Worm (Caenorhabditis elegans) whole organism, L1 larva: ENCODE measurements around the gene thk-1.

Experiments
- C04F5.9 ChIP-seq: sonication (generic microtip); optimal IDR thresholded peaks from 2 replicates; lab custom pipeline; 2016; ENCODE audit warnings: missing genetic modification characterization, missing compliant biosample characterization
- F16B12.6 ChIP-seq: fragments of 150-350 bp; optimal IDR thresholded peaks from 2 replicates; lab custom pipeline; 2014; ENCODE audit warnings: missing biosample characterization, missing genetic modification characterization
- Y116A8C.19 ChIP-seq: sonication (generic microtip); optimal IDR thresholded peaks from 2 replicates; lab custom pipeline; 2016; ENCODE audit warnings: missing compliant biosample characterization, missing genetic modification characterization, borderline replicate concordance
- aly-2 ChIP-seq: fragments of 150-350 bp; optimal IDR thresholded peaks from 2 replicates; lab custom pipeline; 2014; ENCODE audit warnings: missing biosample characterization, missing genetic modification characterization
- blmp-1 ChIP-seq: fragments of 150-350 bp; optimal IDR thresholded peaks from 2 replicates; lab custom pipeline; 2014; ENCODE audit warnings: missing biosample characterization, missing genetic modification characterization
- ceh-63 ChIP-seq: fragments of 200-800 bp; sonication (Bioruptor generic); optimal IDR thresholded peaks from 2 replicates; lab custom pipeline; 2018; ENCODE audit warnings: mild to moderate bottlenecking, missing genetic modification characterization, missing compliant biosample characterization
- ceh-88 ChIP-seq: fragments of 200-800 bp; sonication (Bioruptor generic); IDR thresholded peaks from 2 replicates; pipeline ENCODE4 v1.3.6; 2022; ENCODE audit warnings: missing genetic modification characterization, missing compliant biosample characterization
- ceh-90 ChIP-seq: sonication (generic microtip); optimal IDR thresholded peaks from 2 replicates; lab custom pipeline; 2016; ENCODE audit warnings: missing genetic modification characterization, missing compliant biosample characterization
- ces-1 ChIP-seq: fragments of 150-350 bp; optimal IDR thresholded peaks from 2 replicates; lab custom pipeline; 2014; ENCODE audit warnings: missing biosample characterization, missing genetic modification reagents, missing genetic modification characterization
- dpl-1 ChIP-seq, 3 experiments: fragments of 150-350 bp in 2 of 3; sonication (generic microtip) in 1 of 3; optimal IDR thresholded peaks; 2 replicates each; lab custom pipeline; 2014 to 2017; ENCODE audit warnings: missing biosample characterization in 3 of 3, missing genetic modification characterization in 3 of 3, missing genetic modification reagents in 3 of 3
- efl-1 ChIP-seq, 4 experiments: fragments of 150-350 bp; optimal IDR thresholded peaks in 3 of 4; peaks in 1 of 4; 1 replicate in 1 of 4; 2 replicates in 3 of 4; lab custom pipeline; 2014; ENCODE audit warnings: missing biosample characterization in 2 of 4, missing genetic modification characterization in 2 of 4, missing genetic modification reagents in 2 of 4
- elt-2 ChIP-seq: sonication (generic microtip); optimal IDR thresholded peaks from 2 replicates; lab custom pipeline; 2016; ENCODE audit warnings: missing genetic modification characterization, mild to moderate bottlenecking, inconsistent platforms, missing compliant biosample characterization, missing genetic modification reagents
- elt-3 ChIP-seq, 6 experiments: fragments of 150-350 bp in 1 of 6; sonication (generic microtip); optimal IDR thresholded peaks; 2 replicates each; lab custom pipeline; 2017 to 2018; ENCODE audit warnings: missing biosample characterization in 6 of 6, missing genetic modification characterization in 6 of 6, inconsistent platforms in 1 of 6
- ets-5 ChIP-seq: fragments of 200-800 bp; sonication (Bioruptor generic); IDR thresholded peaks from 2 replicates; pipeline ENCODE4 v1.3.6; 2022; ENCODE audit warnings: missing genetic modification characterization, missing compliant biosample characterization
- fkh-10 ChIP-seq: sonication (generic microtip); optimal IDR thresholded peaks from 2 replicates; lab custom pipeline; 2017; ENCODE audit warnings: missing biosample characterization, missing genetic modification reagents, missing genetic modification characterization
- fkh-4 ChIP-seq: sonication (generic microtip); optimal IDR thresholded peaks from 2 replicates; lab custom pipeline; 2016; ENCODE audit warnings: missing compliant biosample characterization, missing genetic modification characterization, borderline replicate concordance
- fkh-8 ChIP-seq: sonication (generic microtip); optimal IDR thresholded peaks from 2 replicates; lab custom pipeline; 2016; ENCODE audit warnings: mild to moderate bottlenecking, missing genetic modification characterization, missing compliant biosample characterization
- fos-1 ChIP-seq: fragments of 150-350 bp; optimal IDR thresholded peaks from 2 replicates; lab custom pipeline; 2014; ENCODE audit warnings: missing biosample characterization, missing genetic modification characterization
- hlh-4 ChIP-seq: sonication (generic microtip); optimal IDR thresholded peaks from 2 replicates; lab custom pipeline; 2016; ENCODE audit warnings: mild to moderate bottlenecking, missing genetic modification characterization, missing compliant biosample characterization
- hpl-2 ChIP-seq: fragments of 150-350 bp; optimal IDR thresholded peaks from 2 replicates; lab custom pipeline; 2014; ENCODE audit warnings: missing biosample characterization, missing genetic modification reagents, missing genetic modification characterization
- irx-1 ChIP-seq: sonication (generic microtip); optimal IDR thresholded peaks from 2 replicates; lab custom pipeline; 2016; ENCODE audit warnings: missing genetic modification characterization, missing compliant biosample characterization
- isw-1 ChIP-seq: fragments of 200-800 bp; sonication (Bioruptor generic); IDR thresholded peaks from 2 replicates; pipeline ENCODE4 v1.3.6; 2022; ENCODE audit warnings: missing genetic modification characterization, missing compliant biosample characterization
- jun-1 ChIP-seq: fragments of 150-350 bp; optimal IDR thresholded peaks from 2 replicates; lab custom pipeline; 2014; ENCODE audit warnings: missing biosample characterization, missing genetic modification reagents, missing genetic modification characterization
- mab-9 ChIP-seq: fragments of 200-800 bp; sonication (Bioruptor generic); IDR thresholded peaks from 2 replicates; pipeline ENCODE4 v1.3.6; 2022; ENCODE audit warnings: missing genetic modification reagents, missing genetic modification characterization, missing compliant biosample characterization
- mdl-1 ChIP-seq, 2 experiments: fragments of 150-350 bp; optimal IDR thresholded peaks; 2 replicates each; lab custom pipeline; 2014 to 2017; ENCODE audit warnings: missing biosample characterization in 2 of 2, missing genetic modification characterization in 2 of 2, inconsistent platforms in 1 of 2
- mef-2 ChIP-seq: fragments of 150-350 bp; optimal IDR thresholded peaks from 2 replicates; lab custom pipeline; 2014; ENCODE audit warnings: missing biosample characterization, missing genetic modification characterization
- mep-1 ChIP-seq: fragments of 150-350 bp; optimal IDR thresholded peaks from 2 replicates; lab custom pipeline; 2014; ENCODE audit warnings: missing biosample characterization, missing genetic modification characterization
- nhr-19 ChIP-seq: fragments of 200-800 bp; sonication (Bioruptor generic); conservative IDR thresholded peaks from 2 replicates; pipeline ENCODE4 v1.3.6; 2022; ENCODE audit warnings: missing genetic modification characterization, missing compliant biosample characterization
- nhr-20 ChIP-seq: sonication (generic microtip); optimal IDR thresholded peaks from 2 replicates; lab custom pipeline; 2016; ENCODE audit warnings: mild to moderate bottlenecking, missing genetic modification characterization, missing compliant biosample characterization
- nhr-237 ChIP-seq: fragments of 150-350 bp; optimal IDR thresholded peaks from 2 replicates; lab custom pipeline; 2014; ENCODE audit warnings: missing biosample characterization, missing genetic modification characterization
- nhr-28 ChIP-seq: fragments of 150-350 bp; optimal IDR thresholded peaks from 2 replicates; lab custom pipeline; 2014; ENCODE audit warnings: missing biosample characterization, missing genetic modification characterization
- nhr-77 ChIP-seq: fragments of 150-350 bp; optimal IDR thresholded peaks from 2 replicates; lab custom pipeline; 2014; ENCODE audit warnings: missing biosample characterization, missing genetic modification characterization
- nhr-84 ChIP-seq: sonication (generic microtip); optimal IDR thresholded peaks from 2 replicates; lab custom pipeline; 2017; ENCODE audit warnings: missing biosample characterization, missing genetic modification characterization
- nhr-85 ChIP-seq: sonication (generic microtip); peaks from one replicate; lab custom pipeline; 2016; ENCODE audit warnings: missing genetic modification characterization, inconsistent platforms, missing compliant biosample characterization
- nhr-90 ChIP-seq: sonication (generic microtip); optimal IDR thresholded peaks from 2 replicates; lab custom pipeline; 2016; ENCODE audit warnings: mild to moderate bottlenecking, missing genetic modification characterization, missing compliant biosample characterization; ENCODE audit not compliant: poor library complexity
- pqm-1 ChIP-seq: sonication (generic microtip); optimal IDR thresholded peaks from 3 replicates; lab custom pipeline; 2017; ENCODE audit warnings: missing biosample characterization, missing genetic modification characterization
- skn-1 ChIP-seq: fragments of 150-350 bp; optimal IDR thresholded peaks from 2 replicates; lab custom pipeline; 2014; ENCODE audit warnings: missing biosample characterization, missing genetic modification characterization
- snu-23 ChIP-seq: sonication (generic microtip); optimal IDR thresholded peaks from 2 replicates; lab custom pipeline; 2016; ENCODE audit warnings: missing genetic modification characterization, missing compliant biosample characterization
- sox-4 ChIP-seq: sonication (generic microtip); optimal IDR thresholded peaks from 2 replicates; lab custom pipeline; 2016; ENCODE audit warnings: missing genetic modification characterization, missing compliant biosample characterization
- sptf-1 ChIP-seq: fragments of 150-350 bp; optimal IDR thresholded peaks from 2 replicates; lab custom pipeline; 2014; ENCODE audit warnings: missing biosample characterization, missing genetic modification characterization
- sup-37 ChIP-seq: fragments of 200-800 bp; sonication (Bioruptor generic); optimal IDR thresholded peaks from 2 replicates; lab custom pipeline; 2018; ENCODE audit warnings: mild to moderate bottlenecking, missing genetic modification characterization, missing compliant biosample characterization
- swsn-7 ChIP-seq: sonication (generic microtip); optimal IDR thresholded peaks from 2 replicates; lab custom pipeline; 2016; ENCODE audit warnings: missing genetic modification characterization, missing compliant biosample characterization
- tbx-2 ChIP-seq: sonication (generic microtip); optimal IDR thresholded peaks from 2 replicates; lab custom pipeline; 2016; ENCODE audit warnings: missing genetic modification characterization, missing compliant biosample characterization
- unc-130 ChIP-seq: fragments of 150-350 bp; optimal IDR thresholded peaks from 2 replicates; lab custom pipeline; 2017; ENCODE audit warnings: missing biosample characterization, missing genetic modification characterization, inconsistent platforms
- unc-62 ChIP-seq: fragments of 150-350 bp; optimal IDR thresholded peaks from 2 replicates; lab custom pipeline; 2014; ENCODE audit warnings: missing biosample characterization, missing genetic modification reagents, missing genetic modification characterization
- unc-86 ChIP-seq: sonication (generic microtip); optimal IDR thresholded peaks from 2 replicates; lab custom pipeline; 2016; ENCODE audit warnings: missing genetic modification characterization, missing compliant biosample characterization
- unc-98 ChIP-seq: fragments of 200-800 bp; sonication (Bioruptor generic); IDR thresholded peaks from 2 replicates; pipeline ENCODE4 v1.3.6; 2022; ENCODE audit warnings: missing genetic modification characterization, missing compliant biosample characterization
- vab-15 ChIP-seq: sonication (generic microtip); optimal IDR thresholded peaks from 2 replicates; lab custom pipeline; 2017; ENCODE audit warnings: missing genotype, mild to moderate bottlenecking, missing genetic modification characterization, missing compliant biosample characterization
- zag-1 ChIP-seq: fragments of 150-350 bp; optimal IDR thresholded peaks from 2 replicates; lab custom pipeline; 2014; ENCODE audit warnings: missing biosample characterization, missing genetic modification characterization

thk-1 gene

DNA sequence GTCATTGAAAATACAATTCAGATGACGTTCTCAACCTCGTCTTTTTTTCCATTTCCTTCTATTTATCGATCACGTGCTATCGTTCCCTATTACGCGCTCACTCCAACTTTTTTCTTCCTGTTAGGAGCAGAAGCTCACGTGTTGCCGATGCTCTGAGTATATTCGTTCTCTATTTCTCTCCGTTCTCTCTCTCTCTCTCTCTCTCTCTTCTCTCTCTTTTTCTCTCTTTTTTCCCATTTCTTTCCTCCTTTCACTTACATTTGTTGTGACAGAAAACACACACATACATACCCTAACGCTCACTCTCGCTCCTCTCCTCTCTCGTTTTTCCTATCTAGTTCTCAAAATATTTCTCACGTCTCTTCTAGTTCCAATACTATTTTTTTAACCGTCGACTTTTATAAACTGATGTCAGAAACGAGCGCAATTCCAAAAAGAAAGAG lies 29.0 kb downstream of the thk-1 start (continued):
- TF ChIP-seq Y116A8C.19 (no peak), hlh-4 (tag; lab: Kevin White, UChicago) (no peak), jun-1 (tag; lab: Kevin White, UChicago) (peak; percentile 84), elt-2 (tag; lab: Kevin White, UChicago) (peak; percentile 87), nhr-77 (tag; lab: Kevin White, UChicago) (peak; percentile 82), vab-15 (tag; lab: Kevin White, UChicago) (peak; percentile 19), ceh-90 (no peak), nhr-28 (tag; lab: Kevin White, UChicago) (no peak), mdl-1 (tag; optimal IDR thresholded peaks at IDR 0.05; lab: Kevin White, UChicago) (peak; percentile 82 to 92), nhr-19 (GFP tag; lab: Robert Waterston, UW) (peak; percentile 91), dpl-1 (GFP tag; optimal IDR thresholded peaks at IDR 0.05; lab: Kevin White, UChicago) (peak; percentile 37 to 59 (median 58)), swsn-7 (tag; lab: Kevin White, UChicago) (peak; percentile 94), C04F5.9 (tag; lab: Kevin White, UChicago) (no peak), aly-2 (tag; lab: Kevin White, UChicago) (peak; percentile 73), sup-37 (GFP tag; lab: Kevin White, UChicago) (peak; percentile 74), snu-23 (GFP tag; lab: Kevin White, UChicago) (peak; percentile 95), ceh-88 (GFP tag; lab: Robert Waterston, UW) (peak; percentile 72), elt-3 (tag; optimal IDR thresholded peaks at IDR 0.05; lab: Kevin White, UChicago) (peak in 1 of 6 experiments; percentile 60), zag-1 (tag; lab: Kevin White, UChicago) (peak; percentile 67), ceh-63 (GFP tag; lab: Kevin White, UChicago) (no peak), ets-5 (GFP tag; lab: Robert Waterston, UW) (no peak), unc-98 (peak; percentile 48; the same call in 1 of the 2 replicates), nhr-237 (peak; percentile 78), mab-9 (GFP tag; lab: Robert Waterston, UW) (no peak), efl-1 (optimal IDR thresholded peaks at IDR 0.05; lab: Kevin White, UChicago) (peak; percentile 77 to 84), efl-1 (GFP tag; optimal IDR thresholded peaks at IDR 0.05 in 1 of 2; lab: Kevin White, UChicago) (peak; percentile 60 to 95), hpl-2 (GFP tag; lab: Kevin White, UChicago) (peak; percentile 23), F16B12.6 (peak; percentile 9), fkh-4 (tag; lab: Kevin White, UChicago) (peak; percentile 51), unc-130 (tag; lab: Kevin White, UChicago) (no peak), tbx-2 (peak; percentile 95), sox-4 (tag; lab: Kevin White, UChicago) (peak; percentile 93), unc-86 (peak; percentile 97), mep-1 (tag; lab: Kevin White, UChicago) (peak; percentile 81), isw-1 (GFP tag; lab: Robert Waterston, UW) (peak; percentile 83), blmp-1 (tag; lab: Kevin White, UChicago) (peak; percentile 96), skn-1 (peak; percentile 67), nhr-20 (tag; lab: Kevin White, UChicago) (peak; percentile 96), sptf-1 (tag; lab: Kevin White, UChicago) (no peak), irx-1 (tag; lab: Kevin White, UChicago) (peak; percentile 90), nhr-90 (tag; lab: Kevin White, UChicago) (peak; percentile 80), pqm-1 (tag; lab: Kevin White, UChicago) (no peak), ces-1 (GFP tag; lab: Kevin White, UChicago) (no peak), nhr-84 (tag; lab: Kevin White, UChicago) (no peak), fkh-10 (GFP tag; lab: Kevin White, UChicago) (peak; percentile 93), fos-1 (tag; lab: Kevin White, UChicago) (peak; percentile 60), fkh-8 (tag; lab: Kevin White, UChicago) (peak; percentile 98), unc-62 (no peak), nhr-85 (tag; lab: Kevin White, UChicago) (peak; percentile 93), mef-2 (tag; lab: Kevin White, UChicago) (peak; percentile 70)
- TF ChIP-seq, all 84 proteins: peak for 59
